Worm (Caenorhabditis elegans) whole organism, midembryonic: ENCODE results near the gene mig-38.
A peak's percentile ranks its signal among the peaks of the same experiment; 100 is the strongest.

Experiments
- T22C8.4 ChIP-seq: fragments of 200-800 bp; sonication (Bioruptor generic); IDR thresholded peaks from 2 replicates; pipeline ENCODE4 v1.3.6; 2022; ENCODE audit warnings: missing genetic modification characterization, missing compliant biosample characterization
- cog-1 ChIP-seq: sonication (generic microtip); optimal IDR thresholded peaks from 2 replicates; lab custom pipeline; 2016; ENCODE audit warnings: missing genetic modification characterization, missing compliant biosample characterization
- flt-1 ChIP-seq: fragments of 200-800 bp; sonication (Bioruptor generic); IDR thresholded peaks from 2 replicates; pipeline ENCODE4 v1.3.6; 2022; ENCODE audit warnings: missing genetic modification characterization, missing compliant biosample characterization
- klf-2 ChIP-seq: fragments of 200-800 bp; sonication (Bioruptor generic); conservative IDR thresholded peaks from 2 replicates; pipeline ENCODE4 v1.3.6; 2022; ENCODE audit warnings: missing genetic modification reagents, missing genetic modification characterization, missing compliant biosample characterization
- med-1 ChIP-seq: sonication (generic microtip); optimal IDR thresholded peaks from 2 replicates; lab custom pipeline; 2017; ENCODE audit warnings: missing genetic modification characterization, mild to moderate bottlenecking, missing compliant biosample characterization, antibody characterized with exemption, missing genetic modification reagents; ENCODE audit not compliant: insufficient read depth
- ref-1 ChIP-seq: fragments of 200-800 bp; sonication (Bioruptor generic); conservative IDR thresholded peaks from 2 replicates; pipeline ENCODE4 v1.3.6; 2022; ENCODE audit warnings: missing genetic modification reagents, missing genetic modification characterization, missing compliant biosample characterization
- tab-1 ChIP-seq: fragments of 200-800 bp; sonication (Bioruptor generic); IDR thresholded peaks from 2 replicates; pipeline ENCODE4 v1.3.6; 2022; ENCODE audit warnings: missing genetic modification characterization, missing compliant biosample characterization
- ztf-23 ChIP-seq: fragments of 200-800 bp; sonication (Bioruptor generic); IDR thresholded peaks from 2 replicates; pipeline ENCODE4 v1.3.6; 2022; ENCODE audit warnings: missing genetic modification reagents, missing genetic modification characterization, missing compliant biosample characterization
- ztf-29 ChIP-seq: fragments of 200-800 bp; sonication (Bioruptor generic); IDR thresholded peaks from 2 replicates; pipeline ENCODE4 v1.3.6; 2022; ENCODE audit warnings: missing genetic modification reagents, missing genetic modification characterization, missing compliant biosample characterization

The mig-38 gene

ce11 chrIV:11569795-11570194 lies 24.2 kb upstream of the mig-38 start:
- TF ChIP-seq ztf-23 (GFP tag; lab: Robert Waterston, UW) (no peak), T22C8.4 (GFP tag; lab: Robert Waterston, UW) (no peak), klf-2 (no peak), med-1 (GFP tag; lab: Kevin White, UChicago) (no peak), ref-1 (GFP tag; lab: Robert Waterston, UW) (no peak), tab-1 (GFP tag; lab: Robert Waterston, UW) (no peak), ztf-29 (GFP tag; lab: Robert Waterston, UW) (no peak), cog-1 (tag; lab: Kevin White, UChicago) (no peak), flt-1 (GFP tag; lab: Robert Waterston, UW) (no peak)

- TF ChIP-seq klf-2, result no peak
- no peak for TF ChIP-seq ztf-29 (GFP tag; lab: Robert Waterston, UW)
- TF ChIP-seq T22C8.4 (GFP tag; lab: Robert Waterston, UW), result no peak
- no peak for TF ChIP-seq tab-1 (GFP tag; lab: Robert Waterston, UW)
- no peak for TF ChIP-seq med-1 (GFP tag; lab: Kevin White, UChicago)
- no peak for TF ChIP-seq ref-1 (GFP tag; lab: Robert Waterston, UW)
- TF ChIP-seq cog-1 (tag; lab: Kevin White, UChicago), result no peak
- no peak for TF ChIP-seq ztf-23 (GFP tag; lab: Robert Waterston, UW)
- TF ChIP-seq flt-1 (GFP tag; lab: Robert Waterston, UW), result no peak
Observed at ce11 chrIV:11570200-11570599, 23.8 kb upstream of the mig-38 start, which contains the start of gene srgp-1. Gene srgp-1, plus strand, starts transcription at chrIV:11570500.

- no peak for TF ChIP-seq klf-2
- TF ChIP-seq med-1 (GFP tag; lab: Kevin White, UChicago), result no peak
- no peak for TF ChIP-seq flt-1 (GFP tag; lab: Robert Waterston, UW)
- TF ChIP-seq ref-1 (GFP tag; lab: Robert Waterston, UW), result no peak
- TF ChIP-seq ztf-23 (GFP tag; lab: Robert Waterston, UW), result no peak
- TF ChIP-seq tab-1 (GFP tag; lab: Robert Waterston, UW), result no peak
Observed at ce11 chrIV:11571374-11571839, 22.6 kb upstream of the mig-38 start.

- no peak for TF ChIP-seq cog-1 (tag; lab: Kevin White, UChicago)
- TF ChIP-seq tab-1 (GFP tag; lab: Robert Waterston, UW), result no peak
- TF ChIP-seq med-1 (GFP tag; lab: Kevin White, UChicago), result no peak
- no peak for TF ChIP-seq ref-1 (GFP tag; lab: Robert Waterston, UW)
- no peak for TF ChIP-seq T22C8.4 (GFP tag; lab: Robert Waterston, UW)
- TF ChIP-seq ztf-29 (GFP tag; lab: Robert Waterston, UW), result no peak
- TF ChIP-seq flt-1 (GFP tag; lab: Robert Waterston, UW), result no peak
- no peak for TF ChIP-seq klf-2
- TF ChIP-seq ztf-23 (GFP tag; lab: Robert Waterston, UW), result no peak
Observed at ce11 chrIV:11572524-11572923, 21.5 kb upstream of the mig-38 start.

ce11 chrIV:11574331-11574730 lies 19.7 kb upstream of the mig-38 start:
- TF ChIP-seq ref-1 (GFP tag; lab: Robert Waterston, UW) (no peak), ztf-29 (GFP tag; lab: Robert Waterston, UW) (no peak), med-1 (GFP tag; lab: Kevin White, UChicago) (no peak), flt-1 (GFP tag; lab: Robert Waterston, UW) (no peak), cog-1 (tag; lab: Kevin White, UChicago) (no peak), T22C8.4 (GFP tag; lab: Robert Waterston, UW) (no peak), ztf-23 (GFP tag; lab: Robert Waterston, UW) (no peak)

ce11 chrIV:11578492-11578891 lies 15.6 kb upstream of the mig-38 start, which contains the start of gene rib-1:
Gene rib-1, plus strand, starts transcription at chrIV:11578792.
- TF ChIP-seq klf-2, result no peak
- no peak for TF ChIP-seq cog-1 (tag; lab: Kevin White, UChicago)
- TF ChIP-seq ref-1 (GFP tag; lab: Robert Waterston, UW), result no peak
- no peak for TF ChIP-seq T22C8.4 (GFP tag; lab: Robert Waterston, UW)
- TF ChIP-seq tab-1 (GFP tag; lab: Robert Waterston, UW), result no peak
- no peak for TF ChIP-seq med-1 (GFP tag; lab: Kevin White, UChicago)
- TF ChIP-seq ztf-23 (GFP tag; lab: Robert Waterston, UW), result no peak
- no peak for TF ChIP-seq flt-1 (GFP tag; lab: Robert Waterston, UW)
- no peak for TF ChIP-seq ztf-29 (GFP tag; lab: Robert Waterston, UW)

- TF ChIP-seq T22C8.4 (GFP tag; lab: Robert Waterston, UW) (no peak), klf-2 (no peak), cog-1 (tag; lab: Kevin White, UChicago) (no peak), flt-1 (GFP tag; lab: Robert Waterston, UW) (peak; percentile 50; the same call in 1 of the 2 replicates), ztf-29 (GFP tag; lab: Robert Waterston, UW) (no peak), tab-1 (GFP tag; lab: Robert Waterston, UW) (peak; percentile 58; the same call in 1 of the 2 replicates)
Observed at ce11 chrIV:11582450-11583166, 11.4 kb upstream of the mig-38 start.

ce11 chrIV:11583906-11584378 lies 10.1 kb upstream of the mig-38 start, which contains the start of gene F12F6.1:
Gene F12F6.1, plus strand, starts transcription at chrIV:11583956.
- no peak for TF ChIP-seq klf-2
- 0 out of 2 replicates have a peak, but pooled peaks have one; percentile 35 for TF ChIP-seq tab-1 (GFP tag; lab: Robert Waterston, UW)

ce11 chrIV:11584853-11585252 lies 9.2 kb upstream of the mig-38 start:
- TF ChIP-seq ref-1 (GFP tag; lab: Robert Waterston, UW) (no peak), tab-1 (GFP tag; lab: Robert Waterston, UW) (no peak), klf-2 (no peak), T22C8.4 (GFP tag; lab: Robert Waterston, UW) (no peak), med-1 (GFP tag; lab: Kevin White, UChicago) (no peak), ztf-29 (GFP tag; lab: Robert Waterston, UW) (no peak), flt-1 (GFP tag; lab: Robert Waterston, UW) (no peak)
